Worm (Caenorhabditis elegans) whole organism, young adult: ENCODE measurements around the gene Y32H12A.7.

Experiments used
- D2030.7 ChIP-seq: fragments of 200-800 bp; sonication (Bioruptor generic); IDR thresholded peaks from 2 replicates; pipeline ENCODE4 v1.3.6; 2022; ENCODE audit warnings: missing genetic modification reagents, missing genetic modification characterization, missing compliant biosample characterization
- F55B11.4 ChIP-seq: sonication (generic microtip); optimal IDR thresholded peaks from 2 replicates; lab custom pipeline; 2016; ENCODE audit warnings: missing compliant biosample characterization, missing genetic modification characterization, borderline replicate concordance; ENCODE audit not compliant: insufficient read depth
- K12H6.12 ChIP-seq: fragments of 200-800 bp; sonication (Bioruptor generic); optimal IDR thresholded peaks from 2 replicates; lab custom pipeline; 2018; ENCODE audit warnings: mild to moderate bottlenecking, missing genetic modification characterization, missing compliant biosample characterization
- let-526 ChIP-seq: fragments of 200-800 bp; sonication (Bioruptor generic); IDR thresholded peaks from 2 replicates; pipeline ENCODE4 v1.3.6; 2022; ENCODE audit warnings: missing genetic modification reagents, missing genetic modification characterization, missing compliant biosample characterization
- lin-26 ChIP-seq: fragments of 200-800 bp; sonication (Bioruptor generic); IDR thresholded peaks from 2 replicates; pipeline ENCODE4 v1.3.6; 2022; ENCODE audit warnings: missing genetic modification reagents, missing genetic modification characterization, missing compliant biosample characterization
- lsy-27 ChIP-seq: sonication (generic microtip); optimal IDR thresholded peaks from 2 replicates; lab custom pipeline; 2017; ENCODE audit warnings: missing genetic modification characterization, mild to moderate bottlenecking, missing compliant biosample characterization, antibody characterized with exemption, missing genotype, borderline replicate concordance; ENCODE audit not compliant: insufficient read depth
- nfya-1 ChIP-seq: sonication (generic microtip); optimal IDR thresholded peaks from 2 replicates; lab custom pipeline; 2017; ENCODE audit warnings: antibody characterized with exemption, missing compliant biosample characterization, missing genetic modification characterization, borderline replicate concordance; ENCODE audit not compliant: insufficient read depth
- pha-4 ChIP-seq: fragments of 150-350 bp; sonication (generic microtip); optimal IDR thresholded peaks from 2 replicates; lab custom pipeline; 2014; ENCODE audit warnings: missing biosample characterization, missing genetic modification reagents, missing genetic modification characterization

ce11 chrIII:5422561-5423103 lies 37.4 kb upstream of the Y32H12A.7 start:
- TF ChIP-seq lsy-27 (tag; lab: Kevin White, UChicago) (no peak), lin-26 (no peak), F55B11.4 (no peak), K12H6.12 (tag; lab: Kevin White, UChicago) (no peak), let-526 (GFP tag; lab: Robert Waterston, UW) (no peak), nfya-1 (tag; lab: Kevin White, UChicago) (no peak), D2030.7 (GFP tag; lab: Robert Waterston, UW) (no peak), pha-4 (tag; lab: Kevin White, UChicago) (no peak)
